Worm (Caenorhabditis elegans) whole organism, mixed stage, embryonic: ENCODE results near the gene C17H12.11.

Experiments
- drap-1 ChIP-seq: fragments of 200-800 bp; sonication (Bioruptor generic); optimal IDR thresholded peaks from 3 replicates; lab custom pipeline; 2018; ENCODE audit warnings: mild to moderate bottlenecking, missing genetic modification characterization, missing compliant biosample characterization
- elt-1 ChIP-seq: sonication (generic microtip); optimal IDR thresholded peaks from 2 replicates; lab custom pipeline; 2017; ENCODE audit warnings: missing genetic modification characterization, mild to moderate bottlenecking, missing compliant biosample characterization, antibody characterized with exemption, moderate library complexity, borderline replicate concordance; ENCODE audit not compliant: insufficient read depth
- elt-3 ChIP-seq: fragments of 150-350 bp; optimal IDR thresholded peaks from 2 replicates; lab custom pipeline; 2014; ENCODE audit warnings: missing biosample characterization, missing genetic modification characterization
- lin-13 ChIP-seq: fragments of 150-350 bp; optimal IDR thresholded peaks from 2 replicates; lab custom pipeline; 2014; ENCODE audit warnings: missing biosample characterization, missing genetic modification characterization
- lsy-2 ChIP-seq: fragments of 150-350 bp; optimal IDR thresholded peaks from 2 replicates; lab custom pipeline; 2014; ENCODE audit warnings: missing biosample characterization, missing genetic modification characterization
- mep-1 ChIP-seq: fragments of 150-350 bp; optimal IDR thresholded peaks from 2 replicates; lab custom pipeline; 2017; ENCODE audit warnings: missing biosample characterization, missing genetic modification reagents, missing genetic modification characterization, inconsistent platforms
- mls-2 ChIP-seq: sonication (generic microtip); optimal IDR thresholded peaks from 2 replicates; lab custom pipeline; 2016; ENCODE audit warnings: mild to moderate bottlenecking, missing genetic modification characterization, moderate library complexity, missing compliant biosample characterization
- nhr-12 ChIP-seq: fragments of 150-350 bp; optimal IDR thresholded peaks from 2 replicates; lab custom pipeline; 2014; ENCODE audit warnings: missing biosample characterization, missing genetic modification characterization
- nhr-237 ChIP-seq: fragments of 150-350 bp; optimal IDR thresholded peaks from 2 replicates; lab custom pipeline; 2014; ENCODE audit warnings: missing biosample characterization, missing genetic modification characterization
- pha-4 ChIP-seq: fragments of 150-350 bp; optimal IDR thresholded peaks from 2 replicates; lab custom pipeline; 2018; ENCODE audit warnings: missing biosample characterization, missing genetic modification reagents, missing genetic modification characterization
- snpc-4 ChIP-seq: fragments of 150-350 bp; optimal IDR thresholded peaks from 2 replicates; lab custom pipeline; 2014; ENCODE audit warnings: missing biosample characterization, missing genetic modification characterization
- sptf-1 ChIP-seq: sonication (generic microtip); optimal IDR thresholded peaks from 2 replicates; lab custom pipeline; 2017; ENCODE audit warnings: mild to moderate bottlenecking, missing genetic modification characterization, moderate library complexity, missing compliant biosample characterization
- unc-39 ChIP-seq: fragments of 150-350 bp; optimal IDR thresholded peaks from 2 replicates; lab custom pipeline; 2014; ENCODE audit warnings: missing biosample characterization, missing genetic modification characterization
- ztf-11 ChIP-seq: fragments of 150-350 bp; optimal IDR thresholded peaks from 2 replicates; lab custom pipeline; 2014; ENCODE audit warnings: missing biosample characterization, missing genetic modification characterization

DNA sequence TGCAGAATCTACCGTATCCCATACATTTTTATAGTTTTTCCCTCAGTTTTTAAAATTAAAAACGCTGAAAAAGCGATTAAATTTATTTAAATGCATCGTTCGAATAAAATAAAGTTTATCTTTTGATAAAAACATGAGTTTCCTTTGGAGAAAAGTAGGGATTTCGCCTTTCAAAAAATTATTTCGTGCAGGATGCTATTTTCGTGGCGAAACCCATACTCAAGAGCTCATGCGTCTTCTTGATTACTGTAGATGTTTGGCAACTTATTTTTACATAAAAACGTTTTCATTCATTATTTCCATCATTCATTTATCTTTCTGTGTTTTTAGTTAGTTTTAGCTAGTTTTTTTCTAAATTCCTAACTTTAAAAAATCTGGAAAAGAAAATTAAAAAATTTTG lies 12.2 kb upstream of the C17H12.11 start:
- no peak for TF ChIP-seq elt-1
- TF ChIP-seq nhr-237 (tag; lab: Kevin White, UChicago): no peak
- no peak for TF ChIP-seq lin-13 (tag; lab: Kevin White, UChicago)
- no peak for TF ChIP-seq mep-1 (tag; lab: Kevin White, UChicago)
- TF ChIP-seq snpc-4 (tag; lab: Kevin White, UChicago): no peak
- no peak for TF ChIP-seq unc-39 (tag; lab: Kevin White, UChicago)
- no peak for TF ChIP-seq ztf-11 (tag; lab: Kevin White, UChicago)
- no peak for TF ChIP-seq lsy-2 (tag; lab: Kevin White, UChicago)
- no peak for TF ChIP-seq drap-1 (GFP tag; lab: Kevin White, UChicago)
- TF ChIP-seq nhr-12 (tag; lab: Kevin White, UChicago): no peak
- no peak for TF ChIP-seq sptf-1
- TF ChIP-seq elt-3 (tag; lab: Kevin White, UChicago): no peak
- no peak for TF ChIP-seq pha-4 (tag; lab: Kevin White, UChicago)
- TF ChIP-seq mls-2 (tag; lab: Kevin White, UChicago): no peak
